Worm (Caenorhabditis elegans): ENCODE measurements around the gene sdz-36.
A peak's percentile ranks its signal among the peaks of the same experiment; 100 is the strongest.

ce11 chrIV:9725468-9725985, 34.8 kb downstream of the sdz-36 start:
- TF ChIP-seq nhr-23 (tag; optimal IDR thresholded peaks at IDR 0.05) (no peak), fos-1 (tag; optimal IDR thresholded peaks at IDR 0.05) (no peak), skn-1 (tag; optimal IDR thresholded peaks at IDR 0.05) (no peak), ama-1 (optimal IDR thresholded peaks at IDR 0.05) (no peak), elt-3 (tag; optimal IDR thresholded peaks at IDR 0.05) (no peak), ceh-16 (tag; optimal IDR thresholded peaks at IDR 0.05) (no peak), F13H6.1 (tag; optimal IDR thresholded peaks at IDR 0.05) (no peak), unc-39 (tag; optimal IDR thresholded peaks at IDR 0.05) (no peak), lsy-2 (tag; optimal IDR thresholded peaks at IDR 0.05) (peak in 1 of 2 experiments; percentile 29), dmd-4 (tag; optimal IDR thresholded peaks at IDR 0.05) (no peak), R02D3.7 (tag; optimal IDR thresholded peaks at IDR 0.05) (no peak)

All from whole organism, L2 larva.